Worm (Caenorhabditis elegans) whole organism, L4/young adult: ENCODE data around the gene srxa-6.

ENCODE experiments used
- W03F9.2 ChIP-seq: fragments of 150-350 bp; optimal IDR thresholded peaks from 2 replicates; lab custom pipeline; 2014; ENCODE audit warnings: missing biosample characterization, missing genetic modification characterization
- dao-5 ChIP-seq: sonication (generic microtip); optimal IDR thresholded peaks from 2 replicates; lab custom pipeline; 2016; ENCODE audit warnings: missing genotype, missing genetic modification characterization, moderate library complexity, missing compliant biosample characterization
- him-1 ChIP-seq: sonication (generic microtip); optimal IDR thresholded peaks from 2 replicates; lab custom pipeline; 2016; ENCODE audit warnings: missing genotype, missing genetic modification reagents, missing genetic modification characterization, missing compliant biosample characterization

ce11 chrV:20778886-20779285 lies 44.1 kb downstream of the srxa-6 start:
- no peak for TF ChIP-seq W03F9.2 (tag; lab: Kevin White, UChicago)
- no peak for TF ChIP-seq him-1 (tag; lab: Kevin White, UChicago)
- TF ChIP-seq dao-5: no peak
